Worm (Caenorhabditis elegans): Measurements from ENCODE around the gene nrde-1.

- TF ChIP-seq elt-3 (tag; optimal IDR thresholded peaks at IDR 0.05), result no peak
- no peak for TF ChIP-seq sem-2 (GFP tag; optimal IDR thresholded peaks at IDR 0.05)
- no peak for TF ChIP-seq cnd-1 (tag; optimal IDR thresholded peaks at IDR 0.05)
- TF ChIP-seq pha-4 (tag; optimal IDR thresholded peaks at IDR 0.05), result no peak
- TF ChIP-seq ceh-83 (GFP tag; optimal IDR thresholded peaks at IDR 0.05), result no peak
- no peak for TF ChIP-seq unc-62 (GFP tag; optimal IDR thresholded peaks at IDR 0.05)
- no peak for TF ChIP-seq unc-39 (tag; optimal IDR thresholded peaks at IDR 0.05)
- no peak for TF ChIP-seq ces-1 (GFP tag; optimal IDR thresholded peaks at IDR 0.05)
- TF ChIP-seq mls-2 (tag; optimal IDR thresholded peaks at IDR 0.05), result no peak
- no peak for TF ChIP-seq snpc-4 (tag; optimal IDR thresholded peaks at IDR 0.05)
- no peak for TF ChIP-seq mep-1 (tag; optimal IDR thresholded peaks at IDR 0.05)
- no peak for TF ChIP-seq ceh-43 (GFP tag; optimal IDR thresholded peaks at IDR 0.05)
- no peak for TF ChIP-seq ztf-11 (tag; optimal IDR thresholded peaks at IDR 0.05)
- TF ChIP-seq flh-1 (GFP tag; optimal IDR thresholded peaks at IDR 0.05), result no peak
Measured at ce11 chrIII:3729520-3729919, 16.3 kb downstream of the nrde-1 start, which contains the start of gene F34D10.9.

Data from whole organism, mixed stage, embryonic.